Fruit fly (Drosophila melanogaster): ENCODE results near the gene Sdic4.
"Not testable (repeated sequence)": the region's sequence is repeated elsewhere in the genome, so short reads cannot be mapped to it uniquely, and the experiment has no call there.

Sdic4 gene

dm6 chrX:20239608-20239941, 14.8 kb upstream of the Sdic4 start, which contains the start of gene obst-A:
TSS of gene obst-A (plus strand) at chrX:20239855.
- TF ChIP-seq h (optimal IDR thresholded peaks at IDR 0.05): no peak
- no peak for TF ChIP-seq insv (optimal IDR thresholded peaks at IDR 0.05)
- no peak for TF ChIP-seq Myc (optimal IDR thresholded peaks at IDR 0.05)
- no peak for TF ChIP-seq psq (optimal IDR thresholded peaks at IDR 0.05)
- no peak for TF ChIP-seq ttk (optimal IDR thresholded peaks at IDR 0.05)
- TF ChIP-seq Sin3A (optimal IDR thresholded peaks at IDR 0.05): no peak

- TF ChIP-seq Sin3A (optimal IDR thresholded peaks at IDR 0.05) (no peak), insv (optimal IDR thresholded peaks at IDR 0.05) (no peak), ttk (optimal IDR thresholded peaks at IDR 0.05) (no peak), Myc (optimal IDR thresholded peaks at IDR 0.05) (no peak), h (optimal IDR thresholded peaks at IDR 0.05) (no peak), psq (optimal IDR thresholded peaks at IDR 0.05) (no peak)
Measured at dm6 chrX:20238736-20239607, 14.2 kb upstream of the Sdic4 start.

- no peak for TF ChIP-seq h (optimal IDR thresholded peaks at IDR 0.05)
- no peak for TF ChIP-seq Myc (optimal IDR thresholded peaks at IDR 0.05)
- TF ChIP-seq ttk (optimal IDR thresholded peaks at IDR 0.05): no peak
- TF ChIP-seq psq (optimal IDR thresholded peaks at IDR 0.05): no peak
- TF ChIP-seq insv (optimal IDR thresholded peaks at IDR 0.05): no peak
- no peak for TF ChIP-seq Sin3A (optimal IDR thresholded peaks at IDR 0.05)
Measured at dm6 chrX:20237914-20238313, 13.1 kb upstream of the Sdic4 start.

dm6 chrX:20235794-20236513, 11.1 kb upstream of the Sdic4 start, which contains the start of gene sw:
TSS of gene sw (minus strand) at chrX:20236382.
- TF ChIP-seq psq (optimal IDR thresholded peaks at IDR 0.05) (no peak), ttk (optimal IDR thresholded peaks at IDR 0.05) (no peak), Sin3A (optimal IDR thresholded peaks at IDR 0.05) (no peak), Myc (optimal IDR thresholded peaks at IDR 0.05) (no peak), insv (optimal IDR thresholded peaks at IDR 0.05) (no peak), h (optimal IDR thresholded peaks at IDR 0.05) (no peak)

dm6 chrX:20231658-20232057, 6.8 kb upstream of the Sdic4 start:
- TF ChIP-seq Sin3A (optimal IDR thresholded peaks at IDR 0.05) (no peak), psq (optimal IDR thresholded peaks at IDR 0.05) (no peak), Myc (optimal IDR thresholded peaks at IDR 0.05) (no peak), ttk (optimal IDR thresholded peaks at IDR 0.05) (no peak), h (optimal IDR thresholded peaks at IDR 0.05) (no peak), insv (optimal IDR thresholded peaks at IDR 0.05) (no peak)

- TF ChIP-seq insv, ttk, psq (optimal IDR thresholded peaks at IDR 0.05): not testable (repeated sequence)
Measured at dm6 chrX:20217159-20217558, 7.7 kb downstream of the Sdic4 start, which contains the start of gene SdicC. TSS of gene SdicC (minus strand) at chrX:20217259.

- not testable (repeated sequence) for TF ChIP-seq psq, Sin3A, h (optimal IDR thresholded peaks at IDR 0.05)
Measured at dm6 chrX:20209503-20209902, 15.3 kb downstream of the Sdic4 start, which contains the start of gene SdicB. TSS of gene SdicB (minus strand) at chrX:20209603.

- TF ChIP-seq h, ttk, Sin3A (optimal IDR thresholded peaks at IDR 0.05): not testable (repeated sequence)
Measured at dm6 chrX:20201833-20202232, 23.0 kb downstream of the Sdic4 start, which contains the start of gene SdicA. TSS of gene SdicA (minus strand) at chrX:20201933.

dm6 chrX:20194127-20194526, 30.7 kb downstream of the Sdic4 start, which contains the start of gene Sdic3:
TSS of gene Sdic3 (minus strand) at chrX:20194227.
- TF ChIP-seq ttk, insv, Myc (optimal IDR thresholded peaks at IDR 0.05): not testable (repeated sequence)

dm6 chrX:20186387-20186786, 38.4 kb downstream of the Sdic4 start, which contains the start of gene Sdic2:
TSS of gene Sdic2 (minus strand) at chrX:20186487.
- TF ChIP-seq insv, psq, Sin3A (optimal IDR thresholded peaks at IDR 0.05): not testable (repeated sequence)

dm6 chrX:20178538-20178937, 46.3 kb downstream of the Sdic4 start, which contains the start of gene Sdic1:
TSS of gene Sdic1 (minus strand) at chrX:20178638.
- TF ChIP-seq Sin3A, psq, Myc (optimal IDR thresholded peaks at IDR 0.05): not testable (repeated sequence)

- TF ChIP-seq Myc (optimal IDR thresholded peaks at IDR 0.05) (no peak), psq (optimal IDR thresholded peaks at IDR 0.05) (no peak), Sin3A (optimal IDR thresholded peaks at IDR 0.05) (no peak), ttk (optimal IDR thresholded peaks at IDR 0.05) (no peak), h (optimal IDR thresholded peaks at IDR 0.05) (no peak), insv (optimal IDR thresholded peaks at IDR 0.05) (no peak)
Measured at dm6 chrX:20173464-20173995, 51.3 kb downstream of the Sdic4 start, which contains the start of gene AnxB10. TSS of gene AnxB10 (minus strand) at chrX:20173514.
